Worm (Caenorhabditis elegans) whole organism, L4/young adult: ENCODE data around the gene C29E4.10.

Source experiments
- W03F9.2 ChIP-seq: fragments of 150-350 bp; optimal IDR thresholded peaks from 2 replicates; lab custom pipeline; 2014; ENCODE audit warnings: missing biosample characterization, missing genetic modification characterization
- dao-5 ChIP-seq: sonication (generic microtip); optimal IDR thresholded peaks from 2 replicates; lab custom pipeline; 2016; ENCODE audit warnings: missing genotype, missing genetic modification characterization, moderate library complexity, missing compliant biosample characterization
- him-1 ChIP-seq: sonication (generic microtip); optimal IDR thresholded peaks from 2 replicates; lab custom pipeline; 2016; ENCODE audit warnings: missing genotype, missing genetic modification reagents, missing genetic modification characterization, missing compliant biosample characterization

C29E4.10 gene

DNA sequence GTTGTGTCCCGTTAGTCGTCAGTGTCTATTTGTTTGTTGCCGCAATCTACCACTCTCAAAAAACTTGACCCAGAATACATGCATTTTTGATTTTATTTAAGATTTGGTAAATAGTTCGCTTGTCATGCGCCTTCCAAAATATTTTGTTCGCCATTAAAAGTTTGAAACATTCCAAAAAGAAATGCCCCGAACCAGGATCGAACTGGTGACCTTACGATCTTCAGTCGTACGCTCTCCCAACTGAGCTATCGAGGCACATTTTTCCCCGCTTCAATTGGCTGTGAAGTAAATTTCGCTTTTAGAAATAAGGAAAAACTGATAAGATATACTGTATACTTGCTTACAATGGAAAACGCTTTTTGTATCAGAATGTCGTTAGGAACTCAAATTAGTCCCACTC is 40.6 kb downstream of the C29E4.10 start:
- TF ChIP-seq dao-5 (tag; lab: Kevin White, UChicago) = no peak

ce11 chrIII:7978723-7979122 is 41.1 kb downstream of the C29E4.10 start:
- TF ChIP-seq W03F9.2 (no peak), him-1 (tag; lab: Kevin White, UChicago) (no peak), dao-5 (tag; lab: Kevin White, UChicago) (no peak)

- TF ChIP-seq him-1 (tag; lab: Kevin White, UChicago) (no peak), W03F9.2 (no peak), dao-5 (tag; lab: Kevin White, UChicago) (no peak)
These were observed 42.0 kb downstream of the C29E4.10 start, which contains the start of gene clp-1 for ce11 chrIII:7979659-7980058. Gene clp-1, plus strand, starts transcription at chrIII:7979959.

DNA sequence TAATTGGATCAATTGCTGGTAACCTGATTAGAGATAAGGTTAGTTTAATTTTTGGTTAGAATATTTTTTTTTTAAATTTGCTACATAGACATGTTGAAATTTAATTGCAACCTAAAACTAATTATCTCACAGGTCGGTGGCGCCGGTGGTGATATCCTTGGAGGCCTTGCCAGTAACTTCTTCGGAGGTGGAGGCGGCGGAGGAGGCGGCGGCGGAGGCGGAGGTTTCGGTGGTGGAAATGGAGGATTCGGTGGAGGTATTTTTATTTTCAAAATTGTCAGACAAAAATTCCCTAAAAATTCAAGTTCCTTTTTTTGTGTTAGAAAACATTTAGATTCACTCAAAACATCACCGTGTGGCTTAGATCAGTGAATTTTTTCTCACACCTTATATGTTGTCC is 43.6 kb downstream of the C29E4.10 start:
- no peak for TF ChIP-seq W03F9.2
- TF ChIP-seq dao-5 (tag; lab: Kevin White, UChicago) = no peak
- no peak for TF ChIP-seq him-1 (tag; lab: Kevin White, UChicago)

DNA sequence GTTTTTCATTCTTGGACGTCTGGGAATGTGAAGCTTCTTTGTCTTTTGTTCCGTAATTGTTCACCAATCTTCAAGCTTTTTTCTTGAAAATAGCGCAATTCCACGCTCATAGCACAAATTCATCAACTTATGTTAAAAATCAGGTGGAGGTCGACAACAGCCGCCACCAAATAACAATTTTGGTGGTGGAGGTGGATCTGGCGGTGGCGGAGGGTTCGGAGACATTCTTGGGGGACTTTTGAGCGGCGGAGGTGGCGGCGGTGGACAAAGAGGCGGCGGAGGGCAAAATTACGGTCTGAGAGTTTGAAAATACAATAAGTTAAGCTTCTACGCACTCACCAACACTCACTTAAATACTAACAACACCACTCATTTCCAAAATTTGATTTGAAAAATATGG is 44.3 kb downstream of the C29E4.10 start:
- no peak for TF ChIP-seq him-1 (tag; lab: Kevin White, UChicago)
- no peak for TF ChIP-seq W03F9.2
- TF ChIP-seq dao-5 (tag; lab: Kevin White, UChicago) = no peak

DNA sequence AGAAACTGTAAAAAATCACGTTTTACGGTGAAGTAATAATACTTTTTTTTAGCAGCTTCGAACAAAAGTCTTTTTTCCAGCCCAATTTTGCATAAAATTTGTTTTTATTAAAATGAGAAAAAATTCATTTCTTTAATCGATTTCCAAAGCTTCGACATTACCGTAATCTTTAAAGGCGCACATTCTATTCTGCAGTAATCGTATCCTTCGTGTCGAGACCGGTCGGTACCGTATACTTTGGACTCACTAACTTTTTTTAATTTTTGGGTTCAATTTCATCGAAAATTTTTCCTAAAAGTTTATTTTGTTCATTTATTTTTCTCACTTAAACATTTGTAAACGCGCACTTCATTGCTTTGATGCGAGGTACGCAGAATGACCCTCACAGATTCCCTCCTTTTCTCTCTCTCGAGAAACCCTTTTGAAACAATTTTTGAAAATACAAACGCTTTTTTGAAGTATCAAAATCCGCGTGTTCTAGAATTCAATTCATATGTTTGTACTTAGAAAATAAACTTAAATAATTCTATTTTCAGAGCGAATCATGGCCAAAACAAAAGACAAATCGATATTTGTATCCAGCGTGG is 49.0 kb downstream of the C29E4.10 start, which contains the start of gene hrpk-2:
Gene hrpk-2, plus strand, starts transcription at position 537 of the 587 bp plus-strand sequence.
- TF ChIP-seq dao-5 (tag; lab: Kevin White, UChicago) (no peak), him-1 (tag; lab: Kevin White, UChicago) (no peak), W03F9.2 (peak; percentile 20)
